Fruit fly (Drosophila melanogaster): ENCODE results near the gene Arts.

Arts gene

dm6 chr3L:16647578-16648113 lies 45.0 kb downstream of the Arts start, which contains the start of gene Abl (continued):
- TF ChIP-seq CG10654 (GFP tag; optimal IDR thresholded peaks at IDR 0.05) (peak; percentile 42), nerfin-2 (GFP tag; IDR thresholded peaks at IDR 0.05; ENCODE audit: partially characterized antibody) (peak; percentile 50; the same call in 1 of the 2 replicates), MTF-1 (GFP tag; optimal IDR thresholded peaks at IDR 0.05; ENCODE audit: borderline replicate concordance) (peak; percentile 16), Dip2 (GFP tag; IDR thresholded peaks at IDR 0.05) (no peak), CG13296 (GFP tag; optimal IDR thresholded peaks at IDR 0.05) (no peak), CG9932 (GFP tag; IDR thresholded peaks at IDR 0.05) (peak; percentile 88), row (GFP tag; IDR thresholded peaks at IDR 0.05) (peak; percentile 56; the same call in 2 of the 3 replicates), CG18011 (GFP tag; optimal IDR thresholded peaks at IDR 0.05) (peak; percentile 1), Doc2 (GFP tag; IDR thresholded peaks at IDR 0.05) (no peak), wdn (GFP tag; IDR thresholded peaks at IDR 0.05) (0 out of 2 replicates have a peak, but pooled peaks have one; percentile 23), Scr (GFP tag; IDR thresholded peaks at IDR 0.05; ENCODE audit: partially characterized antibody) (peak; percentile 77), CG2889 (GFP tag; IDR thresholded peaks at IDR 0.05) (no peak), gro (GFP tag; optimal IDR thresholded peaks at IDR 0.05) (peak; percentile 95), fd102C (GFP tag; optimal IDR thresholded peaks at IDR 0.05) (no peak), CG7357 (GFP tag; IDR thresholded peaks at IDR 0.05) (no peak), Dek (tag; optimal IDR thresholded peaks at IDR 0.05) (peak; percentile 69), CG13424 (tag; optimal IDR thresholded peaks at IDR 0.05) (peak; percentile 52), hbn (GFP tag; IDR thresholded peaks at IDR 0.05; ENCODE audit: partially characterized antibody) (peak; percentile 82), CG12769 (tag; optimal IDR thresholded peaks at IDR 0.05) (peak; percentile 83), Bdp1 (GFP tag; optimal IDR thresholded peaks at IDR 0.05) (peak; percentile 54), hkb (optimal IDR thresholded peaks at IDR 0.05) (peak; percentile 26), hkb (GFP tag; IDR thresholded peaks at IDR 0.05) (peak; percentile 43; the same call in 1 of the 2 replicates), CG6175 (GFP tag; IDR thresholded peaks at IDR 0.05) (no peak), luna (GFP tag; optimal IDR thresholded peaks at IDR 0.05) (peak; percentile 79), CG2712 (tag; optimal IDR thresholded peaks at IDR 0.05) (peak; percentile 74), B-H2 (GFP tag; optimal IDR thresholded peaks at IDR 0.05) (peak; percentile 87), CG1602 (GFP tag; optimal IDR thresholded peaks at IDR 0.05) (peak; percentile 47), CG12104 (GFP tag; optimal IDR thresholded peaks at IDR 0.05) (peak; percentile 11), scrt (GFP tag; optimal IDR thresholded peaks at IDR 0.05) (peak; percentile 14), crc (GFP tag; optimal IDR thresholded peaks at IDR 0.05) (no peak), CG7745 (tag; optimal IDR thresholded peaks at IDR 0.05) (peak; percentile 79), CG11456 (GFP tag; IDR thresholded peaks at IDR 0.05) (peak; percentile 64; the same call in 1 of the 3 replicates), Sox102F (GFP tag; optimal IDR thresholded peaks at IDR 0.05) (peak; percentile 19), CG6689 (GFP tag; IDR thresholded peaks at IDR 0.05) (no peak), lab (GFP tag; optimal IDR thresholded peaks at IDR 0.05) (peak; percentile 74), CG31388 (GFP tag; optimal IDR thresholded peaks at IDR 0.05) (no peak), esg (GFP tag; conservative IDR thresholded peaks at IDR 0.05) (no peak), CG4404 (GFP tag; IDR thresholded peaks at IDR 0.05) (peak; percentile 22; the same call in 1 of the 2 replicates), phol (tag; optimal IDR thresholded peaks at IDR 0.05) (peak; percentile 80), maf-S (GFP tag; optimal IDR thresholded peaks at IDR 0.05) (peak; percentile 77), CG12659 (GFP tag; optimal IDR thresholded peaks at IDR 0.05) (peak; percentile 91), CG11695 (GFP tag; IDR thresholded peaks at IDR 0.05) (no peak), Med (GFP tag) (peak; percentile 98), Fer1 (GFP tag; optimal IDR thresholded peaks at IDR 0.05) (peak; percentile 66), gfzf (GFP tag; optimal IDR thresholded peaks at IDR 0.05) (peak; percentile 99), CG8290 (GFP tag; optimal IDR thresholded peaks at IDR 0.05) (peak; percentile 86), CG8290 (tag; optimal IDR thresholded peaks at IDR 0.05) (peak; percentile 11 to 97), sob (GFP tag; IDR thresholded peaks at IDR 0.05) (peak; percentile 88), Hr51 (GFP tag; optimal IDR thresholded peaks at IDR 0.05) (peak; percentile 27 to 76), aop (GFP tag; IDR thresholded peaks at IDR 0.05) (no peak)

All from whole organism, embryonic.